Worm (Caenorhabditis elegans) whole organism, midembryonic: ENCODE measurements around the gene npp-5.

Source experiments
- flt-1 ChIP-seq: fragments of 200-800 bp; sonication (Bioruptor generic); IDR thresholded peaks from 2 replicates; pipeline ENCODE4 v1.3.6; 2022; ENCODE audit warnings: missing genetic modification characterization, missing compliant biosample characterization
- ref-1 ChIP-seq: fragments of 200-800 bp; sonication (Bioruptor generic); conservative IDR thresholded peaks from 2 replicates; pipeline ENCODE4 v1.3.6; 2022; ENCODE audit warnings: missing genetic modification reagents, missing genetic modification characterization, missing compliant biosample characterization
- ztf-29 ChIP-seq: fragments of 200-800 bp; sonication (Bioruptor generic); IDR thresholded peaks from 2 replicates; pipeline ENCODE4 v1.3.6; 2022; ENCODE audit warnings: missing genetic modification reagents, missing genetic modification characterization, missing compliant biosample characterization

ce11 chrII:11622605-11623004, 23.0 kb upstream of the npp-5 start:
- TF ChIP-seq ref-1 (GFP tag; lab: Robert Waterston, UW) (no peak), flt-1 (GFP tag; lab: Robert Waterston, UW) (no peak), ztf-29 (GFP tag; lab: Robert Waterston, UW) (no peak)
